Fruit fly (Drosophila melanogaster) whole organism, embryonic: ENCODE data around the gene Tim17b1.

Experiments used
- Ada2b ChIP-seq: fragments of 200-800 bp; sonication (Bioruptor generic); IDR thresholded peaks from 2 replicates; pipeline ENCODE4 v1.3.6; 2022; ENCODE audit warnings: missing biosample characterization, missing genetic modification characterization
- CG10543 ChIP-seq: fragments of 200-800 bp; sonication (Bioruptor generic); optimal IDR thresholded peaks from 3 replicates; lab custom pipeline; 2017; ENCODE audit warnings: missing biosample characterization, mild to moderate bottlenecking, missing genetic modification characterization, moderate library complexity
- CG12071 ChIP-seq: fragments of 200-800 bp; sonication (Bioruptor generic); optimal IDR thresholded peaks from 3 replicates; lab custom pipeline; 2018; ENCODE audit warnings: missing biosample characterization, mild to moderate bottlenecking, missing genetic modification characterization
- CG13287 ChIP-seq: fragments of 200-800 bp; sonication (Bioruptor generic); IDR thresholded peaks from 2 replicates; pipeline ENCODE4 v1.3.6; 2022; ENCODE audit warnings: missing biosample characterization, missing genetic modification characterization; ENCODE audit not compliant: partially characterized antibody
- CG15073 ChIP-seq: fragments of 200-800 bp; sonication (Bioruptor generic); optimal IDR thresholded peaks from 2 replicates; lab custom pipeline; 2016; ENCODE audit warnings: missing biosample characterization, missing genetic modification characterization
- CG17186 ChIP-seq: fragments of 200-800 bp; sonication (Bioruptor generic); optimal IDR thresholded peaks from 3 replicates; lab custom pipeline; 2017; ENCODE audit warnings: missing biosample characterization, missing genetic modification reagents, missing genetic modification characterization
- CG17385 ChIP-seq: fragments of 200-800 bp; sonication (Bioruptor generic); optimal IDR thresholded peaks from 3 replicates; lab custom pipeline; 2018; ENCODE audit warnings: missing biosample characterization, mild to moderate bottlenecking, missing genetic modification characterization
- CG18011 ChIP-seq: fragments of 200-800 bp; sonication (Bioruptor generic); optimal IDR thresholded peaks from 2 replicates; lab custom pipeline; 2017; ENCODE audit warnings: missing biosample characterization, missing genetic modification characterization, mild to moderate bottlenecking, moderate library complexity, missing genotype
- CG18262 ChIP-seq: fragments of 200-800 bp; optimal IDR thresholded peaks from 3 replicates; lab custom pipeline; 2019; ENCODE audit warnings: missing biosample characterization, mild to moderate bottlenecking, missing genetic modification characterization, moderate library complexity
- CG18476 ChIP-seq: fragments of 200-800 bp; sonication (Bioruptor generic); optimal IDR thresholded peaks from 2 replicates; lab custom pipeline; 2016; ENCODE audit warnings: missing biosample characterization, mild to moderate bottlenecking, missing genetic modification characterization
- CG2889 ChIP-seq: fragments of 200-800 bp; sonication (Bioruptor generic); IDR thresholded peaks from 3 replicates; pipeline ENCODE4 v1.3.6; 2022; ENCODE audit warnings: missing biosample characterization, missing genetic modification characterization
- CG32532 ChIP-seq: fragments of 200-800 bp; sonication (Bioruptor generic); IDR thresholded peaks from 2 replicates; pipeline ENCODE4 v1.3.6; 2022; ENCODE audit warnings: missing biosample characterization, missing genetic modification characterization
- CG32772 ChIP-seq: fragments of 200-800 bp; sonication (Bioruptor generic); IDR thresholded peaks from 2 replicates; pipeline ENCODE4 v1.3.6; 2022; ENCODE audit warnings: missing biosample characterization, missing genetic modification characterization
- CG33557 ChIP-seq: fragments of 200-800 bp; sonication (Bioruptor generic); optimal IDR thresholded peaks from 2 replicates; lab custom pipeline; 2019; ENCODE audit warnings: missing biosample characterization, mild to moderate bottlenecking, missing genetic modification characterization, moderate library complexity
- CG34376 ChIP-seq: fragments of 200-800 bp; sonication (Bioruptor generic); optimal IDR thresholded peaks from 2 replicates; lab custom pipeline; 2018; ENCODE audit warnings: missing biosample characterization, mild to moderate bottlenecking, missing genetic modification characterization
- CG3995 ChIP-seq: fragments of 200-800 bp; sonication (Bioruptor generic); optimal IDR thresholded peaks from 3 replicates; lab custom pipeline; 2016; ENCODE audit warnings: missing biosample characterization, missing genetic modification characterization
- CG4854 ChIP-seq: fragments of 200-800 bp; sonication (Bioruptor generic); optimal IDR thresholded peaks from 2 replicates; lab custom pipeline; 2016; ENCODE audit warnings: missing biosample characterization, missing genetic modification characterization, inconsistent platforms
- CG5245 ChIP-seq: fragments of 200-800 bp; sonication (Bioruptor generic); optimal IDR thresholded peaks from 3 replicates; lab custom pipeline; 2016; ENCODE audit warnings: missing biosample characterization, missing genetic modification characterization
- CG6813 ChIP-seq: fragments of 200-800 bp; sonication (Bioruptor generic); optimal IDR thresholded peaks from 2 replicates; lab custom pipeline; 2017; ENCODE audit warnings: missing biosample characterization, missing genetic modification characterization, mild to moderate bottlenecking, moderate library complexity, missing genetic modification reagents
- CG8089 ChIP-seq: fragments of 200-800 bp; sonication (Bioruptor generic); optimal IDR thresholded peaks from 3 replicates; lab custom pipeline; 2016; ENCODE audit warnings: missing biosample characterization, missing genetic modification characterization
- Dad ChIP-seq: fragments of 200-800 bp; sonication (Bioruptor generic); optimal IDR thresholded peaks from 3 replicates; lab custom pipeline; 2016; ENCODE audit warnings: missing biosample characterization, missing genetic modification characterization
- Dref ChIP-seq: fragments of 200-800 bp; sonication (Bioruptor generic); IDR thresholded peaks from 2 replicates; pipeline ENCODE4 v1.3.6; 2022; ENCODE audit warnings: missing biosample characterization, missing genetic modification characterization
- HmgD ChIP-seq: fragments of 200-800 bp; sonication (Bioruptor generic); optimal IDR thresholded peaks from 3 replicates; lab custom pipeline; 2016; ENCODE audit warnings: missing biosample characterization, missing genetic modification characterization
- Oli ChIP-seq: fragments of 200-800 bp; sonication (Bioruptor generic); optimal IDR thresholded peaks from 2 replicates; lab custom pipeline; 2018; ENCODE audit warnings: missing biosample characterization, mild to moderate bottlenecking, missing genetic modification characterization, moderate library complexity
- PHDP ChIP-seq: fragments of 200-800 bp; sonication (Bioruptor generic); optimal IDR thresholded peaks from 3 replicates; lab custom pipeline; 2018; ENCODE audit warnings: missing biosample characterization, mild to moderate bottlenecking, missing genetic modification characterization, moderate library complexity
- Pdp1 ChIP-seq, 2 experiments: fragments of 200-800 bp; sonication (Bioruptor generic); optimal IDR thresholded peaks; 3 replicates each; lab custom pipeline; 2016; ENCODE audit warnings: missing biosample characterization in 2 of 2, missing genetic modification characterization in 2 of 2, mild to moderate bottlenecking in 1 of 2, moderate library complexity in 1 of 2
- al ChIP-seq: fragments of 200-800 bp; sonication (Bioruptor generic); IDR thresholded peaks from 2 replicates; pipeline ENCODE4 v1.3.6; 2022; ENCODE audit warnings: missing biosample characterization, missing genetic modification characterization
- amos ChIP-seq: fragments of 200-800 bp; sonication (Bioruptor generic); IDR thresholded peaks from 2 replicates; pipeline ENCODE4 v1.3.6; 2022; ENCODE audit warnings: missing biosample characterization, missing genetic modification characterization; ENCODE audit not compliant: partially characterized antibody
- caup ChIP-seq: fragments of 200-800 bp; sonication (Bioruptor generic); optimal IDR thresholded peaks from 3 replicates; lab custom pipeline; 2017; ENCODE audit warnings: missing biosample characterization, mild to moderate bottlenecking, missing genetic modification characterization, moderate library complexity; ENCODE audit not compliant: severe bottlenecking
- chm ChIP-seq: fragments of 200-800 bp; sonication (Bioruptor generic); IDR thresholded peaks from 2 replicates; pipeline ENCODE4 v1.3.6; 2022; ENCODE audit warnings: missing biosample characterization, missing genetic modification characterization
- dati ChIP-seq: fragments of 200-800 bp; sonication (Bioruptor generic); IDR thresholded peaks from 2 replicates; pipeline ENCODE4 v1.3.6; 2022; ENCODE audit warnings: missing biosample characterization, missing genetic modification characterization
- hb ChIP-seq: fragments of 200-800 bp; sonication (Bioruptor generic); IDR thresholded peaks from 3 replicates; pipeline ENCODE4 v1.3.6; 2022; ENCODE audit warnings: missing biosample characterization, missing genetic modification characterization; ENCODE audit not compliant: partially characterized antibody
- hkb ChIP-seq, 2 experiments: fragments of 200-800 bp in 1 of 2; fragments of >200 bp in 1 of 2; sonication (Bioruptor generic) in 1 of 2; IDR thresholded peaks in 1 of 2; optimal IDR thresholded peaks in 1 of 2; 2 replicates each; pipeline versions ENCODE4 v1.3.6 to Lab custom; 2017 to 2022; ENCODE audit warnings: missing biosample characterization in 1 of 2, missing genetic modification characterization in 1 of 2
- lov ChIP-seq, 2 experiments: fragments of 200-800 bp in 1 of 2; fragments of >200 bp in 1 of 2; sonication (Bioruptor generic) in 1 of 2; IDR thresholded peaks in 1 of 2; optimal IDR thresholded peaks in 1 of 2; 2 replicates in 1 of 2; 3 replicates in 1 of 2; pipeline versions ENCODE4 v1.3.6 to Lab custom; 2017 to 2022; ENCODE audit warnings: missing biosample characterization in 1 of 2, missing genetic modification characterization in 1 of 2
- nau ChIP-seq: fragments of 200-800 bp; sonication (Bioruptor generic); optimal IDR thresholded peaks from 3 replicates; lab custom pipeline; 2017; ENCODE audit warnings: missing biosample characterization, mild to moderate bottlenecking, missing genetic modification characterization, missing genetic modification reagents
- odd ChIP-seq: fragments of 200-800 bp; sonication (Bioruptor generic); optimal IDR thresholded peaks from 2 replicates; lab custom pipeline; 2017; ENCODE audit warnings: missing biosample characterization, mild to moderate bottlenecking, missing genetic modification characterization
- pros ChIP-seq: fragments of 200-800 bp; sonication (Bioruptor generic); optimal IDR thresholded peaks from 3 replicates; lab custom pipeline; 2019; ENCODE audit warnings: missing biosample characterization, mild to moderate bottlenecking, missing genetic modification characterization, moderate library complexity
- psq ChIP-seq: fragments of 200-800 bp; sonication (Bioruptor generic); optimal IDR thresholded peaks from 2 replicates; lab custom pipeline; 2017; ENCODE audit warnings: missing biosample characterization, missing genetic modification characterization
- row ChIP-seq: fragments of 200-800 bp; sonication (Bioruptor generic); IDR thresholded peaks from 3 replicates; pipeline ENCODE4 v1.3.6; 2022; ENCODE audit warnings: missing biosample characterization, missing genetic modification characterization
- slp2 ChIP-seq: fragments of 200-800 bp; sonication (Bioruptor generic); optimal IDR thresholded peaks from 2 replicates; lab custom pipeline; 2016; ENCODE audit warnings: missing biosample characterization, missing genetic modification characterization
- so ChIP-seq: fragments of 200-800 bp; sonication (Bioruptor generic); IDR thresholded peaks from 3 replicates; pipeline ENCODE4 v1.3.6; 2022; ENCODE audit warnings: missing biosample characterization, missing genetic modification characterization
- sob ChIP-seq: fragments of 200-800 bp; sonication (Bioruptor generic); IDR thresholded peaks from 2 replicates; pipeline ENCODE4 v1.3.6; 2022; ENCODE audit warnings: missing biosample characterization, missing genetic modification characterization
- sug ChIP-seq: fragments of 200-800 bp; optimal IDR thresholded peaks from 2 replicates; lab custom pipeline; 2019; ENCODE audit warnings: missing biosample characterization, mild to moderate bottlenecking, missing genetic modification characterization, moderate library complexity
- vvl ChIP-seq: fragments of 200-800 bp; sonication (Bioruptor generic); IDR thresholded peaks from 2 replicates; pipeline ENCODE4 v1.3.6; 2022; ENCODE audit warnings: missing biosample characterization, missing genetic modification characterization
- yki ChIP-seq: fragments of >200 bp; optimal IDR thresholded peaks from 3 replicates; lab custom pipeline; 2018
- zen ChIP-seq: fragments of 200-800 bp; sonication (Bioruptor generic); optimal IDR thresholded peaks from 3 replicates; lab custom pipeline; 2018; ENCODE audit warnings: missing biosample characterization, mild to moderate bottlenecking, missing genetic modification characterization, moderate library complexity
- zfh1 ChIP-seq: fragments of 200-800 bp; sonication (Bioruptor generic); IDR thresholded peaks from 3 replicates; pipeline ENCODE4 v1.3.6; 2022; ENCODE audit warnings: missing biosample characterization, missing genetic modification characterization
- zfh2 ChIP-seq: fragments of 200-800 bp; sonication (Bioruptor generic); optimal IDR thresholded peaks from 2 replicates; lab custom pipeline; 2016; ENCODE audit warnings: missing biosample characterization, missing genetic modification characterization

Tim17b1 gene

DNA sequence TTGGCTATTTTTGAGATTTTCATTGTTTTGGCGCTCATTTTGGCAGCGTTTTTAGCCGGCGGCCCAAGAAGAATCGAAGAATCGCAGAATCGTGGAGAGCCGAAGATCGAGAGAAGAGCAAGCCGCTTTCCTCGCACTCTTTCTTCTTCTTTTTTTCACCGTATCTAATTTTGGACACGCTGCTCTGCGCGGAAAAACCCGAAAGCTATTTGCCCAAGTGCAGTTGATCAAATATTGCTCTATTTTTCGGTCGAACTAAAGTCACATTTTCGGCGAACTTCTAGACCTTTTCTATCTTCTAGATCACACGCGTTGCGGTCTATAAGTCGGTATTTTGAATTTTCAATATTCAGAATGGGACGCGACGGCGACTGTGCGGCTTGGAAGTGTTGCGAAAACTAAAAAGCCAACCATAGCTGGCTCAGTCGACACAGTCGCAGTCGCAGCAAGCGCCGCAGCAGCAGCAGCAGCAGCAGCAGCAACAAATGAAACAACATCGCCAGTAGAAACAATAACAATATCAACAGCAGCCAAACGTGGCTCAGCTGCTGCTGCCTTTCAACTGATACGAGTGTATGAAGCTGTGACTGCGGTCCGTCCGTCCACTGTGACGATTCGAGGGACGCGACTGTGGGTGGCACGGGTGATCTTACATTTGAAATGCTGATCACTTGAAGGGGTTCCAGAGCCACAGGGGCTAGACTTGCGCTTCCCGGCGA lies 12.9 kb upstream of the Tim17b1 start (continued):
- TF ChIP-seq CG12071 (GFP tag; lab: Kevin White, UChicago) (peak; percentile 0), CG34376 (GFP tag; lab: Kevin White, UChicago) (peak; percentile 40), so (0 out of 3 replicates have a peak, but pooled peaks have one; percentile 32), yki (lab: Kevin White, UChicago) (no peak), Pdp1 (GFP tag; optimal IDR thresholded peaks at IDR 0.05; lab: Kevin White, UChicago) (no peak), nau (GFP tag; lab: Kevin White, UChicago) (peak; percentile 17), CG10543 (GFP tag; lab: Kevin White, UChicago) (peak; percentile 55), CG17385 (GFP tag; lab: Kevin White, UChicago) (peak; percentile 53), CG33557 (no peak), CG5245 (GFP tag; lab: Kevin White, UChicago) (no peak), CG4854 (GFP tag; lab: Kevin White, UChicago) (no peak), zfh1 (peak; percentile 23; the same call in 1 of the 3 replicates), chm (GFP tag; lab: Robert Waterston, UW) (0 out of 2 replicates have a peak, but pooled peaks have one; percentile 8), hb (GFP tag; lab: Robert Waterston, UW) (0 out of 3 replicates have a peak, but pooled peaks have one; percentile 10), lov (optimal IDR thresholded peaks at IDR 0.05; lab: Kevin White, UChicago) (no peak), lov (GFP tag; IDR thresholded peaks at IDR 0.05; lab: Robert Waterston, UW) (no peak), psq (GFP tag; lab: Kevin White, UChicago) (no peak), CG18476 (GFP tag; lab: Kevin White, UChicago) (no peak), CG2889 (GFP tag; lab: Robert Waterston, UW) (no peak), amos (peak; percentile 20; the same call in 1 of the 2 replicates), zen (tag; lab: Kevin White, UChicago) (no peak), row (GFP tag; lab: Robert Waterston, UW) (no peak), CG15073 (peak; percentile 96), CG6813 (GFP tag; lab: Kevin White, UChicago) (peak; percentile 2), dati (GFP tag; lab: Robert Waterston, UW) (no peak), CG13287 (peak; percentile 17; the same call in 1 of the 2 replicates), pros (no peak), vvl (GFP tag; lab: Robert Waterston, UW) (peak; percentile 18; the same call in 1 of the 2 replicates), CG18262 (no peak), CG32772 (GFP tag; lab: Robert Waterston, UW) (no peak), CG32532 (peak; percentile 36; the same call in 1 of the 2 replicates), slp2 (GFP tag; lab: Kevin White, UChicago) (no peak), odd (GFP tag; lab: Kevin White, UChicago) (peak; percentile 35), Ada2b (GFP tag; lab: Robert Waterston, UW) (no peak), CG3995 (GFP tag; lab: Kevin White, UChicago) (peak; percentile 93), zfh2 (no peak), Dref (GFP tag; lab: Robert Waterston, UW) (no peak), sug (peak; percentile 42), sob (GFP tag; lab: Robert Waterston, UW) (0 out of 2 replicates have a peak, but pooled peaks have one; percentile 18), CG18011 (GFP tag; lab: Kevin White, UChicago) (no peak), Oli (tag; lab: Kevin White, UChicago) (no peak), CG8089 (GFP tag; lab: Kevin White, UChicago) (peak; percentile 77), HmgD (GFP tag; lab: Kevin White, UChicago) (no peak), CG17186 (GFP tag; lab: Kevin White, UChicago) (no peak), PHDP (tag; lab: Kevin White, UChicago) (no peak), hkb (optimal IDR thresholded peaks at IDR 0.05; lab: Kevin White, UChicago) (no peak), hkb (GFP tag; IDR thresholded peaks at IDR 0.05; lab: Robert Waterston, UW) (0 out of 2 replicates have a peak, but pooled peaks have one; percentile 42), caup (GFP tag; lab: Kevin White, UChicago) (peak; percentile 22), Dad (GFP tag; lab: Kevin White, UChicago) (peak; percentile 14), al (GFP tag; lab: Robert Waterston, UW) (peak; percentile 34; the same call in 1 of the 2 replicates)
